Fruit fly (Drosophila melanogaster): Measurements from ENCODE around the gene SMC3.
A peak's percentile ranks its signal among the peaks of the same experiment; 100 is the strongest.

The SMC3 gene

DNA sequence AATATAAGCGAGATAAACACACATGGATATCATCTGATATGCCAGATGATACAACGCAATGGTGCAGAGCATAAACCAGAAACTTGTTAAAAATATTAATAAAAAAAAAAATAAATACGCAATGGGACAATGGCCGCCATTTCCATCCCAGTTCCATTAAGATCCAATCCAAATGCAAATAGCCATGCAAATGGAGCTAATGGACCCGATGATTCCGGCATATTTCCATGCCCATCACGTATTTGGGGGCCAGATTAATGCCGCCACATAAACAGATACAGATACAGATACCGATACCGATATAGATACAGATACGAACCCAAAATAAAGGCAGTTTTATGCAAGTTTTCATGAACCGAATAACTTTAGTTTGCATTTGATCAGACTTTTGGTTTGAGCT is 30.3 kb upstream of the SMC3 start:
- no peak for TF ChIP-seq esn (GFP tag; optimal IDR thresholded peaks at IDR 0.05)
- no peak for TF ChIP-seq dac (GFP tag; optimal IDR thresholded peaks at IDR 0.05)
- no peak for TF ChIP-seq ss (GFP tag; optimal IDR thresholded peaks at IDR 0.05)
- TF ChIP-seq Eip75B (GFP tag; optimal IDR thresholded peaks at IDR 0.05), result no peak

DNA sequence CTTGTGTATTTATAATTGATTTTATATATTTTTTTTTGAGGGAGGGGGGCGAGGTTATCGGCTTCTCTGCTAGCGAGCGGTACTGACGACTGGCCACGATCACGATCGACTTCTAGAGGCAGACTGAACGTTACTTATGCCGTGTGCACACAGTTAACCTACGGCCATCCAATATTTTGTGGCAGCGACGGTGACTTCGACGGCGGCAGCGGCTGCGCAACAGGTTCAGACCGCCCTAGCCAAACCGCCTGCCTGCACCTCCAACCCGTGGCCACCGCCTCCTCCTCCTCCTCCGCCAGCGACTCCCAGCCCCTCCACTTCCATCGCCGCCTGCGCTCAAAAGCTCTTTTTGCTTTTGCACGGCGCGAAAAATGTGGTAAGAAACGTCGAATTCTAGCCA is 28.2 kb upstream of the SMC3 start, which contains the start of gene CG9782:
CG9782 (minus strand) TSS at position 128 of the 400 bp plus-strand sequence.
- TF ChIP-seq CG32006 (GFP tag; optimal IDR thresholded peaks at IDR 0.05) (no peak), CG11294 (GFP tag; IDR thresholded peaks at IDR 0.05) (no peak), eg (GFP tag; IDR thresholded peaks at IDR 0.05) (0 out of 3 replicates have a peak, but pooled peaks have one; percentile 23), CG6163 (GFP tag; IDR thresholded peaks at IDR 0.05) (0 out of 3 replicates have a peak, but pooled peaks have one; percentile 34), CG10669 (GFP tag; optimal IDR thresholded peaks at IDR 0.05) (no peak), Hr38 (GFP tag; optimal IDR thresholded peaks at IDR 0.05) (no peak), ss (GFP tag; optimal IDR thresholded peaks at IDR 0.05) (peak in 1 of 2 experiments; percentile 8)

DNA sequence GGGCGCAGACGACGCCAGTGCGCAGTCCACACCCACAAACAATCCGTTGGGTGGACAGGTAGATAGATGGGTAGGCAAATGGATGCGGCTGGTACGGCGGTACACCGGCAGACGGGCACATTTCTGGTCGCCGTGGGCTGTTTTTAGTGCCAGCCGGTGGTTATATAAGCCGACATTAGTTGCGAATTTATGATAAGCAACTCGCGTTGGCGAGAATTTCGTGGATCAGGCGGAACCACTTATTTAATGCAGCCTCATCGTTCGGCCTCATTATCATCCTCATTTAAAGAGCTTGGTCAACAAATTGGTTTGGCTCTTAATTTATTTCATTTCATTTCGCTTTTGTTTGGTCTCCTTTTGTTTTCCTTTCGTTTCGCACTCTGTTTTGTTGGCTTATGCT is 25.5 kb upstream of the SMC3 start:
- TF ChIP-seq CG8119 (GFP tag; IDR thresholded peaks at IDR 0.05) (0 out of 3 replicates have a peak, but pooled peaks have one; percentile 3), CG7368 (GFP tag; optimal IDR thresholded peaks at IDR 0.05) (no peak), lz (GFP tag; optimal IDR thresholded peaks at IDR 0.05) (no peak), CG8319 (GFP tag; optimal IDR thresholded peaks at IDR 0.05) (no peak), CG4318 (GFP tag; optimal IDR thresholded peaks at IDR 0.05) (no peak), Blimp-1 (GFP tag; optimal IDR thresholded peaks at IDR 0.05) (peak; percentile 51)

DNA sequence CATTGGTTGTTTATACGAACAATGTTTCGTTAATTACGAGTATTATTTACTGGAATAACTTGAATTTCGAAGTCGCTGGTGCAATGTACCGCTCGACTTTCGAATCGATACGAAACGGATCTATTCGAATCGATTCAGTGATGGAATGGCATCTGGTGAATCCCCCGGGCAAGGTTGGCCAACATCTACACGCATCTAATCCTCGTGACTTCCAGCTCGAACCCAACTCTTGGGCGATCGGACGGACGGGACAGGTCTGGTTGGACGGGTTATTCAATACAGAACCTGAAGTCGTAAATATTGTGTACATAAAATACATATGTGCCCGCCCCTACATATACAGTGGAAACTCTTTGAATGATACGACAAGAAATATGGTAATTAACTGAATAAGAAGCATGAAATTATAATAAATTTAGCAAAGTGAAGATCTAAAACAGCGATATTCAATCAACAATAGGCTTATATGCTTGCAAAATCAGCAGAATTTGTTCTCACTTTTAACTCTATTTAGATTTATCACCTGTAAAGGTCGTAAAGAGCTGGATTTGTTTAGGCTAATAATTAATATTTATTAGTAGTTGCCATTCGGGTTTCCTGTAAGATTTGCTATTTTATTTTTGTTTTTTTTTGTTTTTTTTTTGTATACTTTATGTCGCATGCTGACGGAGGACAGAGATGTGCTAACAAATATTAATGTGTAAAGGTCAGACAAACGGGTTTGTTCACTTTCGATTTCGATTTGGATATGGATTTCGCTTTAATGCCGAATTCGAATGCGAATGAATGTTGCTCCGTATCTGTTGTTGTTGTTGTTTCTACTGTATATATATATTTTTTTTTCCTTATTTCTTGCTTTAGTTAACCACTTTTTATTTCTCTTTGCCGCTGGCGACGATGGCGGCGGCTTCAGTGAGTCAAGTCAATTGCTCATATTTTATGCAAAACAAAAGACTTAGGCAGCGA is 23.8 kb upstream of the SMC3 start:
- TF ChIP-seq Eip78C (GFP tag) (peak; percentile 66), topi (GFP tag; optimal IDR thresholded peaks at IDR 0.05) (no peak), ss (GFP tag; optimal IDR thresholded peaks at IDR 0.05) (peak in 1 of 2 experiments; percentile 21), Lpt (GFP tag; optimal IDR thresholded peaks at IDR 0.05) (no peak), CG6163 (GFP tag; IDR thresholded peaks at IDR 0.05) (peak; percentile 19; the same call in 1 of the 3 replicates), CG10669 (GFP tag; optimal IDR thresholded peaks at IDR 0.05) (no peak), CG3919 (GFP tag; optimal IDR thresholded peaks at IDR 0.05) (no peak), svp (GFP tag) (peak; percentile 44), Blimp-1 (GFP tag; optimal IDR thresholded peaks at IDR 0.05) (peak; percentile 69)

dm6 chrX:16610601-16611058 is 17.4 kb upstream of the SMC3 start, which contains the start of gene mbt:
TSS of gene mbt (plus strand) at chrX:16610685.
- TF ChIP-seq dsx (GFP tag; optimal IDR thresholded peaks at IDR 0.05; ENCODE audit: poor library complexity, severe bottlenecking), result peak; percentile 20
- peak; percentile 22 for TF ChIP-seq esn (GFP tag; optimal IDR thresholded peaks at IDR 0.05)
- TF ChIP-seq eg (GFP tag; IDR thresholded peaks at IDR 0.05), result 0 out of 3 replicates have a peak, but pooled peaks have one; percentile 11
- peak; percentile 10 for TF ChIP-seq Eip78C (GFP tag)
- peak; percentile 4 for TF ChIP-seq CG6854 (GFP tag; optimal IDR thresholded peaks at IDR 0.05)
- peak; percentile 31 to 58 for TF ChIP-seq ss (GFP tag; optimal IDR thresholded peaks at IDR 0.05)
- peak; percentile 15 for TF ChIP-seq Sox14 (GFP tag; optimal IDR thresholded peaks at IDR 0.05)
- peak; percentile 22; the same call in 1 of the 3 replicates for TF ChIP-seq CG8119 (GFP tag; IDR thresholded peaks at IDR 0.05)
- TF ChIP-seq Lpt (GFP tag; optimal IDR thresholded peaks at IDR 0.05), result no peak
- TF ChIP-seq achi (GFP tag; optimal IDR thresholded peaks at IDR 0.05), result no peak
- no peak for TF ChIP-seq fd85E (GFP tag; optimal IDR thresholded peaks at IDR 0.05)
- TF ChIP-seq CG4318 (GFP tag; optimal IDR thresholded peaks at IDR 0.05), result no peak

DNA sequence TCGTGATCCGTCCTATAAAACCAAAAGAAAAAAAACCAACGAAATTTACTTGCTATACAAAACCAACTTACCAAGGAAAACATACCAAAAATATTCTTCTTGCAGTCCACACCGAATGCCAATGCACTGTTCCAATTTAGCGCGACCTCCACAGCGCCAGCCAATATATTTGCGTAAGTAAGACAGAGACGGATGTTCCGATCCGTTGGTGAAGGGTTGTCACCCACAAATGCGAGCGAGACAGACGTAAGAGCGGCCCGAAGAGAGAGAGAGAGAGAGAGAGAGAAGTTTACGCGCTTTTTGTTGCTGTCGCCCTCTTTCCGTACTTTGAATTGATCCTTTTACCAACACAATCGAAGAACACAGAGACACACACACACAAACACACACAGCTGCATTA is 14.6 kb upstream of the SMC3 start:
- TF ChIP-seq CG1621 (tag; optimal IDR thresholded peaks at IDR 0.05) (peak; percentile 45), CG3032 (tag; optimal IDR thresholded peaks at IDR 0.05) (no peak), ss (GFP tag; optimal IDR thresholded peaks at IDR 0.05) (peak in 1 of 2 experiments; percentile 4)

Measured in whole organism, prepupa.